Fruit fly (Drosophila melanogaster) whole organism, embryonic: ENCODE results near the gene CG45487.
"Not testable (repeated sequence)": the region's sequence is repeated elsewhere in the genome, so short reads cannot be mapped to it uniquely, and the experiment has no call there.

ENCODE experiments used
- Kr ChIP-seq: fragments of 200-800 bp; sonication (Bioruptor generic); optimal IDR thresholded peaks from 2 replicates; lab custom pipeline; 2017; ENCODE audit warnings: missing biosample characterization, mild to moderate bottlenecking, missing genetic modification characterization
- NC2α ChIP-seq: fragments of 200-800 bp; sonication (Bioruptor generic); optimal IDR thresholded peaks from 2 replicates; lab custom pipeline; 2016; ENCODE audit warnings: missing biosample characterization, missing genetic modification characterization
- insv ChIP-seq, 2 experiments: fragments of 200-800 bp; sonication (Bioruptor generic); optimal IDR thresholded peaks; 3 replicates each; lab custom pipeline; 2016 to 2018; ENCODE audit warnings: missing biosample characterization in 2 of 2, missing genetic modification characterization in 2 of 2
- pita ChIP-seq: fragments of 200-800 bp; sonication (Bioruptor generic); optimal IDR thresholded peaks from 2 replicates; lab custom pipeline; 2017; ENCODE audit warnings: missing biosample characterization, mild to moderate bottlenecking, missing genetic modification characterization

- TF ChIP-seq insv (GFP tag; optimal IDR thresholded peaks at IDR 0.05; lab: Kevin White, UChicago); NC2α; pita (GFP tag; lab: Kevin White, UChicago); Kr (GFP tag; lab: Kevin White, UChicago): not testable (repeated sequence)
Measured at dm6 chrX:19944047-19944446, 29.0 kb upstream of the CG45487 start, which contains the start of gene CG45492.
